Worm (Caenorhabditis elegans): ENCODE data around the gene pin-2.

ce11 chrIV:12790871-12791270 lies 2.8 kb upstream of the pin-2 start, which contains the start of gene F07C6.2:
- TF ChIP-seq efl-1 (GFP tag; optimal IDR thresholded peaks at IDR 0.05) (no peak), dpl-1 (GFP tag; optimal IDR thresholded peaks at IDR 0.05) (no peak), rcor-1 (GFP tag; IDR thresholded peaks at IDR 0.05) (no peak), ceh-79 (tag; optimal IDR thresholded peaks at IDR 0.05) (no peak), aptf-2 (GFP tag; conservative IDR thresholded peaks at IDR 0.05) (no peak), B0261.1 (tag; optimal IDR thresholded peaks at IDR 0.05) (no peak), mel-28 (tag; optimal IDR thresholded peaks at IDR 0.05; ENCODE audit: borderline replicate concordance) (no peak), K11D2.4 (GFP tag; IDR thresholded peaks at IDR 0.05) (no peak), lin-35 (GFP tag; optimal IDR thresholded peaks at IDR 0.05) (no peak), unc-62 (GFP tag; optimal IDR thresholded peaks at IDR 0.05) (no peak), let-526 (GFP tag; IDR thresholded peaks at IDR 0.05) (no peak)
